Worm (Caenorhabditis elegans) whole organism, L3 larva: ENCODE measurements around the gene F43C11.4.

Experiments used
- R02D3.7 ChIP-seq: fragments of 150-350 bp; optimal IDR thresholded peaks from 2 replicates; lab custom pipeline; 2014; ENCODE audit warnings: missing biosample characterization, missing genetic modification characterization
- ZK546.5 ChIP-seq: sonication (generic microtip); optimal IDR thresholded peaks from 2 replicates; lab custom pipeline; 2017; ENCODE audit warnings: missing biosample characterization, missing genetic modification characterization
- aly-2 ChIP-seq: fragments of 150-350 bp; optimal IDR thresholded peaks from 2 replicates; lab custom pipeline; 2014; ENCODE audit warnings: missing biosample characterization, missing genetic modification characterization
- ama-1 ChIP-seq: fragments of 150-350 bp; optimal IDR thresholded peaks from 2 replicates; lab custom pipeline; 2018
- ceh-16 ChIP-seq: sonication (generic microtip); optimal IDR thresholded peaks from 2 replicates; lab custom pipeline; 2017; ENCODE audit warnings: missing biosample characterization, missing genetic modification characterization
- ceh-28 ChIP-seq: fragments of 150-350 bp; optimal IDR thresholded peaks from 2 replicates; lab custom pipeline; 2014; ENCODE audit warnings: missing biosample characterization, missing genetic modification reagents, missing genetic modification characterization
- daf-12 ChIP-seq: fragments of 150-350 bp; optimal IDR thresholded peaks from 2 replicates; lab custom pipeline; 2014; ENCODE audit warnings: missing biosample characterization, missing genetic modification reagents, missing genetic modification characterization
- egl-27 ChIP-seq: sonication (generic microtip); optimal IDR thresholded peaks from 4 replicates; lab custom pipeline; 2017; ENCODE audit warnings: missing biosample characterization, missing genetic modification reagents, missing genetic modification characterization
- elt-2 ChIP-seq: sonication (generic microtip); optimal IDR thresholded peaks from 2 replicates; lab custom pipeline; 2016; ENCODE audit warnings: missing genetic modification reagents, mild to moderate bottlenecking, missing genetic modification characterization, missing compliant biosample characterization
- elt-3 ChIP-seq, 3 experiments: fragments of 150-350 bp in 1 of 3; sonication (generic microtip) in 2 of 3; optimal IDR thresholded peaks; 2 replicates in 2 of 3; 4 replicates in 1 of 3; lab custom pipeline; 2014 to 2017; ENCODE audit warnings: missing biosample characterization in 3 of 3, missing genetic modification characterization in 3 of 3
- eor-1 ChIP-seq, 2 experiments: fragments of 150-350 bp; optimal IDR thresholded peaks; 2 replicates each; lab custom pipeline; 2014 to 2018; ENCODE audit warnings: missing biosample characterization in 2 of 2, missing genetic modification characterization in 2 of 2
- fkh-10 ChIP-seq: sonication (generic microtip); optimal IDR thresholded peaks from 2 replicates; lab custom pipeline; 2017; ENCODE audit warnings: missing biosample characterization, missing genetic modification reagents, missing genetic modification characterization
- fkh-2 ChIP-seq: fragments of 150-350 bp; optimal IDR thresholded peaks from 2 replicates; lab custom pipeline; 2014; ENCODE audit warnings: missing biosample characterization, missing genetic modification reagents, missing genetic modification characterization
- fos-1 ChIP-seq: fragments of 150-350 bp; optimal IDR thresholded peaks from 2 replicates; lab custom pipeline; 2014; ENCODE audit warnings: missing biosample characterization, missing genetic modification characterization
- jun-1 ChIP-seq: fragments of 150-350 bp; optimal IDR thresholded peaks from 2 replicates; lab custom pipeline; 2014; ENCODE audit warnings: missing biosample characterization, missing genetic modification reagents, missing genetic modification characterization
- lin-15B ChIP-seq: fragments of 150-350 bp; optimal IDR thresholded peaks from 2 replicates; lab custom pipeline; 2014; ENCODE audit warnings: missing biosample characterization, missing genetic modification characterization
- lin-39 ChIP-seq: fragments of 150-350 bp; optimal IDR thresholded peaks from 2 replicates; lab custom pipeline; 2018; ENCODE audit warnings: missing biosample characterization, missing genetic modification reagents, missing genetic modification characterization
- lsy-12 ChIP-seq: sonication (generic microtip); optimal IDR thresholded peaks from 2 replicates; lab custom pipeline; 2016; ENCODE audit warnings: mild to moderate bottlenecking, missing genetic modification characterization, missing compliant biosample characterization
- mdl-1 ChIP-seq: fragments of 150-350 bp; optimal IDR thresholded peaks from 2 replicates; lab custom pipeline; 2014; ENCODE audit warnings: missing biosample characterization, missing genetic modification characterization
- nfya-1 ChIP-seq: sonication (generic microtip); optimal IDR thresholded peaks from 2 replicates; lab custom pipeline; 2017; ENCODE audit warnings: missing genetic modification characterization, mild to moderate bottlenecking, missing compliant biosample characterization, antibody characterized with exemption, moderate library complexity; ENCODE audit not compliant: insufficient read depth
- nhr-237 ChIP-seq: fragments of 150-350 bp; optimal IDR thresholded peaks from 2 replicates; lab custom pipeline; 2014; ENCODE audit warnings: missing biosample characterization, missing genetic modification characterization
- nhr-25 ChIP-seq: sonication (generic microtip); optimal IDR thresholded peaks from 2 replicates; lab custom pipeline; 2017; ENCODE audit warnings: missing biosample characterization, missing genetic modification characterization
- nhr-43 ChIP-seq: sonication (generic microtip); optimal IDR thresholded peaks from 2 replicates; lab custom pipeline; 2016; ENCODE audit warnings: mild to moderate bottlenecking, missing genetic modification characterization, missing compliant biosample characterization; ENCODE audit not compliant: poor library complexity, severe bottlenecking
- nhr-67 ChIP-seq: fragments of 150-350 bp; optimal IDR thresholded peaks from 2 replicates; lab custom pipeline; 2014; ENCODE audit warnings: missing biosample characterization, missing genetic modification characterization
- nhr-76 ChIP-seq: fragments of 150-350 bp; sonication (generic microtip); optimal IDR thresholded peaks from 5 replicates; lab custom pipeline; 2014; ENCODE audit warnings: missing biosample characterization, missing genetic modification characterization
- nhr-77 ChIP-seq: fragments of 150-350 bp; optimal IDR thresholded peaks from 2 replicates; lab custom pipeline; 2014; ENCODE audit warnings: missing biosample characterization, missing genetic modification characterization
- pha-4 ChIP-seq: fragments of 150-350 bp; optimal IDR thresholded peaks from 2 replicates; lab custom pipeline; 2014; ENCODE audit warnings: missing biosample characterization, missing genetic modification reagents, missing genetic modification characterization
- pqm-1 ChIP-seq: fragments of 150-350 bp; optimal IDR thresholded peaks from 2 replicates; lab custom pipeline; 2017; ENCODE audit warnings: missing biosample characterization, missing genetic modification characterization, inconsistent platforms
- sea-2 ChIP-seq: fragments of 150-350 bp; sonication (generic microtip); optimal IDR thresholded peaks from 4 replicates; lab custom pipeline; 2014; ENCODE audit warnings: missing biosample characterization, missing genetic modification reagents, missing genetic modification characterization
- snpc-4 ChIP-seq: fragments of 150-350 bp; optimal IDR thresholded peaks from 2 replicates; lab custom pipeline; 2014; ENCODE audit warnings: missing biosample characterization, missing genetic modification characterization
- unc-39 ChIP-seq: sonication (generic microtip); optimal IDR thresholded peaks from 4 replicates; lab custom pipeline; 2017; ENCODE audit warnings: missing biosample characterization, missing genetic modification characterization
- unc-62 ChIP-seq: fragments of 150-350 bp; sonication (generic microtip); optimal IDR thresholded peaks from 4 replicates; lab custom pipeline; 2014; ENCODE audit warnings: missing biosample characterization, missing genetic modification reagents, missing genetic modification characterization
- zag-1 ChIP-seq: fragments of 150-350 bp; optimal IDR thresholded peaks from 2 replicates; lab custom pipeline; 2014; ENCODE audit warnings: missing biosample characterization, missing genetic modification characterization
- ztf-4 ChIP-seq: fragments of 150-350 bp; optimal IDR thresholded peaks from 2 replicates; lab custom pipeline; 2014; ENCODE audit warnings: missing biosample characterization, missing genetic modification characterization

The F43C11.4 gene

DNA sequence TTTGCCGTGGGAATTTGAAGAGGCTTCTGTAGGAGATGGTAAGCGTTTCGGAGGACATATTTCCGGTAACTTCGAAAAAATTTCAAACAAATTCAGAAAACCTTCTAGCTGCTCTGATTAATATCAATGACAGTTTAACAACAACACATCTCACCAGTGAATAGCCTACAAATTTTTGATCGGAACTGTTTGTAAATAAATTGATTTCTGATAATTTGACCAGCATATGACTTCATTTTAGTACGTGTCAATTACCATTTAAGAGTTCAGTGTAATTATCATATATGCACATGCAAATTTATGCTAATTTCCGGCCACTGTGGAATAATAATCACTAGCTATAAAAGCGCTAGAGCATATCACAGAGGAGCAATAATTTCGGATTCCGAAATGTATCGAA is 21.8 kb upstream of the F43C11.4 start, which contains the start of gene ZK1240.11:
Gene ZK1240.11 (plus strand): TSS at position 301 of the 400 bp plus-strand sequence.
- TF ChIP-seq fkh-2 (tag; lab: Kevin White, UChicago) (no peak), nhr-77 (tag; lab: Kevin White, UChicago) (no peak), ZK546.5 (tag; lab: Kevin White, UChicago) (no peak), sea-2 (GFP tag; lab: Kevin White, UChicago) (no peak), nhr-237 (no peak), fkh-10 (GFP tag; lab: Kevin White, UChicago) (no peak), nhr-76 (tag; lab: Kevin White, UChicago) (no peak), unc-39 (tag; lab: Kevin White, UChicago) (no peak), lin-15B (tag; lab: Kevin White, UChicago) (no peak), nhr-25 (tag; lab: Kevin White, UChicago) (no peak), lin-39 (tag; lab: Kevin White, UChicago) (no peak), jun-1 (tag; lab: Kevin White, UChicago) (no peak)

- TF ChIP-seq daf-12 (tag; lab: Kevin White, UChicago), result no peak
- no peak for TF ChIP-seq nfya-1 (tag; lab: Kevin White, UChicago)
- no peak for TF ChIP-seq mdl-1 (tag; lab: Kevin White, UChicago)
- TF ChIP-seq lsy-12, result no peak
- TF ChIP-seq, all 47 proteins: peak for 0
These were observed 17.8 kb upstream of the F43C11.4 start, which contains the start of the genes ZK1240.8 and ZK1240.1 for ce11 chrII:2328963-2329442. ZK1240.8 (minus strand) TSS chrII:2329063. ZK1240.1 (plus strand) TSS chrII:2329392.

- TF ChIP-seq fkh-10 (GFP tag; lab: Kevin White, UChicago) (no peak), mdl-1 (tag; lab: Kevin White, UChicago) (no peak), nhr-25 (tag; lab: Kevin White, UChicago) (no peak), ama-1 (lab: Kevin White, UChicago) (no peak), nhr-43 (tag; lab: Kevin White, UChicago) (no peak), nhr-237 (no peak), R02D3.7 (tag; lab: Kevin White, UChicago) (no peak), ceh-28 (tag; lab: Kevin White, UChicago) (no peak), sea-2 (GFP tag; lab: Kevin White, UChicago) (no peak), nhr-67 (no peak), pha-4 (no peak), jun-1 (tag; lab: Kevin White, UChicago) (no peak), egl-27 (no peak), elt-2 (tag; lab: Kevin White, UChicago) (no peak), eor-1 (tag; optimal IDR thresholded peaks at IDR 0.05; lab: Kevin White, UChicago) (no peak)
- TF ChIP-seq, all 47 proteins: peak for 0
These were observed 16.3 kb upstream of the F43C11.4 start for ce11 chrII:2330462-2330861.

ce11 chrII:2332220-2332619 is 14.6 kb upstream of the F43C11.4 start, which contains the start of gene F43C11.8:
F43C11.8 (plus strand) TSS chrII:2332520.
- TF ChIP-seq fos-1 (tag; lab: Kevin White, UChicago) (no peak), nfya-1 (tag; lab: Kevin White, UChicago) (no peak), mdl-1 (tag; lab: Kevin White, UChicago) (no peak), ceh-16 (tag; lab: Kevin White, UChicago) (no peak), R02D3.7 (tag; lab: Kevin White, UChicago) (no peak), unc-39 (tag; lab: Kevin White, UChicago) (no peak), zag-1 (tag; lab: Kevin White, UChicago) (no peak), unc-62 (GFP tag; lab: Kevin White, UChicago) (no peak), daf-12 (tag; lab: Kevin White, UChicago) (no peak), elt-3 (tag; optimal IDR thresholded peaks at IDR 0.05; lab: Kevin White, UChicago) (no peak), aly-2 (tag; lab: Kevin White, UChicago) (no peak), sea-2 (GFP tag; lab: Kevin White, UChicago) (no peak), lsy-12 (no peak)

- peak; percentile 51 for TF ChIP-seq pha-4
- TF ChIP-seq snpc-4 (tag; lab: Kevin White, UChicago), result no peak
- TF ChIP-seq elt-2 (tag; lab: Kevin White, UChicago), result peak; percentile 87
- TF ChIP-seq ztf-4 (tag; lab: Kevin White, UChicago), result no peak
- TF ChIP-seq pqm-1 (tag; lab: Kevin White, UChicago), result peak; percentile 49
- no peak for TF ChIP-seq egl-27
- no peak for TF ChIP-seq unc-39 (tag; lab: Kevin White, UChicago)
- no peak for TF ChIP-seq lin-39 (tag; lab: Kevin White, UChicago)
These were observed 11.2 kb upstream of the F43C11.4 start, which contains the start of gene F43C11.7 for ce11 chrII:2335572-2335971. F43C11.7 (plus strand) TSS chrII:2335897.
